Fruit fly (Drosophila melanogaster): ENCODE results near the gene tx.

- TF ChIP-seq woc (GFP tag; optimal IDR thresholded peaks at IDR 0.05), result no peak
- TF ChIP-seq Dfd (GFP tag; optimal IDR thresholded peaks at IDR 0.05), result no peak
- TF ChIP-seq lola (GFP tag; optimal IDR thresholded peaks at IDR 0.05), result no peak
- TF ChIP-seq GATAd (GFP tag; optimal IDR thresholded peaks at IDR 0.05), result no peak
These were observed 43.9 kb downstream of the tx start for dm6 chr3R:26484511-26484910.

All from whole organism, wandering third instar larva.